Fruit fly (Drosophila melanogaster): Measurements from ENCODE around the gene CG33912.

The CG33912 gene

dm6 chr3L:20784812-20785671 lies 29.6 kb upstream of the CG33912 start (continued):
- TF ChIP-seq CG15479 (GFP tag; optimal IDR thresholded peaks at IDR 0.05), result no peak
- peak; percentile 37 for TF ChIP-seq BtbVII (GFP tag; optimal IDR thresholded peaks at IDR 0.05)
- peak; percentile 2 for TF ChIP-seq HLH54F (GFP tag; optimal IDR thresholded peaks at IDR 0.05)
- TF ChIP-seq vfl (GFP tag; optimal IDR thresholded peaks at IDR 0.05), result no peak
- TF ChIP-seq NC2β (GFP tag; optimal IDR thresholded peaks at IDR 0.05), result peak; percentile 48
- peak; percentile 59 for TF ChIP-seq CG10543 (GFP tag; optimal IDR thresholded peaks at IDR 0.05)
- TF ChIP-seq sima (GFP tag; optimal IDR thresholded peaks at IDR 0.05), result no peak
- TF ChIP-seq CG1024 (GFP tag; IDR thresholded peaks at IDR 0.05), result no peak
- TF ChIP-seq B-H2 (GFP tag; optimal IDR thresholded peaks at IDR 0.05), result peak; percentile 32
- no peak; the same call in 1 of the 2 replicates for TF ChIP-seq E2f2 (GFP tag; IDR thresholded peaks at IDR 0.05)
- no peak for TF ChIP-seq CG4820 (GFP tag; optimal IDR thresholded peaks at IDR 0.05)
- peak; percentile 69 for TF ChIP-seq sob (GFP tag; IDR thresholded peaks at IDR 0.05)
- 0 out of 2 replicates have a peak, but pooled peaks have one; percentile 25 for TF ChIP-seq CG10959 (GFP tag; IDR thresholded peaks at IDR 0.05)
- TF ChIP-seq CG10274 (GFP tag; optimal IDR thresholded peaks at IDR 0.05), result no peak
- TF ChIP-seq CG10366 (GFP tag; IDR thresholded peaks at IDR 0.05), result no peak
- TF ChIP-seq CG7839 (tag; optimal IDR thresholded peaks at IDR 0.05), result peak; percentile 50
- TF ChIP-seq Dip3 (GFP tag; optimal IDR thresholded peaks at IDR 0.05), result peak; percentile 48
- peak; percentile 77; the same call in 2 of the 3 replicates for TF ChIP-seq CG17361 (GFP tag; IDR thresholded peaks at IDR 0.05)
- TF ChIP-seq Ravus (GFP tag; IDR thresholded peaks at IDR 0.05), result no peak
- no peak for TF ChIP-seq CG1529 (GFP tag; optimal IDR thresholded peaks at IDR 0.05)
- no peak for TF ChIP-seq CG43689 (GFP tag; IDR thresholded peaks at IDR 0.05)
- no peak for TF ChIP-seq CG10321 (GFP tag; IDR thresholded peaks at IDR 0.05)
- TF ChIP-seq CG11695 (GFP tag; IDR thresholded peaks at IDR 0.05), result peak; percentile 41; the same call in 1 of the 3 replicates
- no peak for TF ChIP-seq gcm2 (GFP tag; optimal IDR thresholded peaks at IDR 0.05)
- no peak for TF ChIP-seq CrebB (tag; optimal IDR thresholded peaks at IDR 0.05)
- peak; percentile 33; the same call in 1 of the 2 replicates for TF ChIP-seq Rfx (GFP tag; IDR thresholded peaks at IDR 0.05)
- TF ChIP-seq slbo (GFP tag; IDR thresholded peaks at IDR 0.05), result 0 out of 2 replicates have a peak, but pooled peaks have one; percentile 15
- peak; percentile 0 for TF ChIP-seq CG8281 (tag; optimal IDR thresholded peaks at IDR 0.05)
- peak; percentile 40 for TF ChIP-seq D19A (tag; optimal IDR thresholded peaks at IDR 0.05)
- peak; percentile 24 for TF ChIP-seq bcd (GFP tag; optimal IDR thresholded peaks at IDR 0.05)
- TF ChIP-seq ash1 (GFP tag; optimal IDR thresholded peaks at IDR 0.05), result no peak
- TF ChIP-seq Ada2b (GFP tag; IDR thresholded peaks at IDR 0.05), result no peak
- peak; percentile 92 for TF ChIP-seq grn (GFP tag; optimal IDR thresholded peaks at IDR 0.05)
- TF ChIP-seq Max (GFP tag; optimal IDR thresholded peaks at IDR 0.05), result peak; percentile 44
- no peak for TF ChIP-seq CG2875 (GFP tag; optimal IDR thresholded peaks at IDR 0.05)
- TF ChIP-seq hth (optimal IDR thresholded peaks at IDR 0.05), result no peak
- peak; percentile 26 for TF ChIP-seq Ets65A (GFP tag)
- peak; percentile 60 for TF ChIP-seq CG9727 (GFP tag; optimal IDR thresholded peaks at IDR 0.05)
- no peak for TF ChIP-seq Doc2 (GFP tag; IDR thresholded peaks at IDR 0.05)
- TF ChIP-seq CG9797 (GFP tag; optimal IDR thresholded peaks at IDR 0.05), result no peak
- TF ChIP-seq CG17912 (GFP tag; optimal IDR thresholded peaks at IDR 0.05), result no peak
- TF ChIP-seq YL-1 (GFP tag; optimal IDR thresholded peaks at IDR 0.05), result peak; percentile 9
- no peak for TF ChIP-seq CG11723 (GFP tag; optimal IDR thresholded peaks at IDR 0.05)
- 0 out of 2 replicates have a peak, but pooled peaks have one; percentile 35 for TF ChIP-seq MBD-R2 (GFP tag; IDR thresholded peaks at IDR 0.05)
- peak; percentile 7 for TF ChIP-seq CG1233 (GFP tag; optimal IDR thresholded peaks at IDR 0.05)
- TF ChIP-seq fd64A (GFP tag; optimal IDR thresholded peaks at IDR 0.05), result no peak
- TF ChIP-seq Dek (tag; optimal IDR thresholded peaks at IDR 0.05), result peak; percentile 67
- peak; percentile 80 for TF ChIP-seq ftz-f1 (GFP tag; optimal IDR thresholded peaks at IDR 0.05)
- peak; percentile 57 for TF ChIP-seq CG7987 (GFP tag; optimal IDR thresholded peaks at IDR 0.05)
- TF ChIP-seq CG7963 (GFP tag; IDR thresholded peaks at IDR 0.05; ENCODE audit: partially characterized antibody), result no peak

Measured in whole organism, embryonic.